Worm (Caenorhabditis elegans) whole organism, young adult: Measurements from ENCODE around the gene H01M10.1.
A peak's percentile ranks its signal among the peaks of the same experiment; 100 is the strongest.

Experiments used
- C06A6.2 ChIP-seq: fragments of 200-800 bp; sonication (Bioruptor generic); conservative IDR thresholded peaks from 2 replicates; pipeline ENCODE4 v1.3.6; 2022; ENCODE audit warnings: missing genetic modification characterization, missing compliant biosample characterization
- F23B12.7 ChIP-seq: sonication (generic microtip); optimal IDR thresholded peaks from 2 replicates; lab custom pipeline; 2017; ENCODE audit warnings: missing genetic modification characterization, mild to moderate bottlenecking, missing compliant biosample characterization, antibody characterized with exemption, moderate library complexity; ENCODE audit not compliant: insufficient read depth
- F39B2.1 ChIP-seq: fragments of 200-800 bp; sonication (Bioruptor generic); IDR thresholded peaks from 2 replicates; pipeline ENCODE4 v1.3.6; 2022; ENCODE audit warnings: missing genetic modification reagents, missing genetic modification characterization, missing compliant biosample characterization
- T07F8.4 ChIP-seq: sonication (generic microtip); optimal IDR thresholded peaks from 2 replicates; lab custom pipeline; 2016; ENCODE audit warnings: mild to moderate bottlenecking, missing genetic modification characterization, moderate library complexity, missing compliant biosample characterization
- T26A5.8 ChIP-seq: sonication (generic microtip); optimal IDR thresholded peaks from 2 replicates; lab custom pipeline; 2016; ENCODE audit warnings: missing genetic modification characterization, missing compliant biosample characterization
- Y53F4B.3 ChIP-seq: fragments of 200-800 bp; sonication (Bioruptor generic); IDR thresholded peaks from 2 replicates; pipeline ENCODE4 v1.3.6; 2022; ENCODE audit warnings: missing genetic modification reagents, missing genetic modification characterization, missing compliant biosample characterization
- Y53G8AR.9 ChIP-seq: fragments of 200-800 bp; sonication (Bioruptor generic); conservative IDR thresholded peaks from 2 replicates; pipeline ENCODE4 v1.3.6; 2022; ENCODE audit warnings: missing genetic modification reagents, missing genetic modification characterization, missing compliant biosample characterization
- Y67H2A.10 ChIP-seq: fragments of 200-800 bp; sonication (Bioruptor generic); conservative IDR thresholded peaks from 2 replicates; pipeline ENCODE4 v1.3.6; 2022; ENCODE audit warnings: missing genetic modification reagents, missing genetic modification characterization, missing compliant biosample characterization
- ZK185.1 ChIP-seq: sonication (generic microtip); optimal IDR thresholded peaks from 2 replicates; lab custom pipeline; 2016; ENCODE audit warnings: mild to moderate bottlenecking, missing genetic modification characterization, missing compliant biosample characterization; ENCODE audit not compliant: poor library complexity, severe bottlenecking
- atf-7 ChIP-seq: sonication (generic microtip); optimal IDR thresholded peaks from 2 replicates; lab custom pipeline; 2017; ENCODE audit warnings: mild to moderate bottlenecking, missing genetic modification characterization, missing compliant biosample characterization
- athp-1 ChIP-seq: sonication (generic microtip); optimal IDR thresholded peaks from 2 replicates; lab custom pipeline; 2017; ENCODE audit warnings: mild to moderate bottlenecking, missing genetic modification characterization, missing compliant biosample characterization
- attf-6 ChIP-seq: fragments of 200-800 bp; sonication (Bioruptor generic); IDR thresholded peaks from 2 replicates; pipeline ENCODE4 v1.3.6; 2022; ENCODE audit warnings: missing genetic modification reagents, missing genetic modification characterization, missing compliant biosample characterization
- bed-1 ChIP-seq: fragments of 200-800 bp; sonication (Bioruptor generic); IDR thresholded peaks from 2 replicates; pipeline ENCODE4 v1.3.6; 2022; ENCODE audit warnings: missing genetic modification reagents, missing genetic modification characterization, missing compliant biosample characterization
- bed-2 ChIP-seq: fragments of 200-800 bp; sonication (Bioruptor generic); IDR thresholded peaks from 2 replicates; pipeline ENCODE4 v1.3.6; 2022; ENCODE audit warnings: missing genetic modification reagents, missing genetic modification characterization, missing compliant biosample characterization
- cebp-2 ChIP-seq: fragments of 200-800 bp; sonication (Bioruptor generic); IDR thresholded peaks from 2 replicates; pipeline ENCODE4 v1.3.6; 2022; ENCODE audit warnings: missing genetic modification characterization, missing compliant biosample characterization
- ceh-27 ChIP-seq: fragments of 200-800 bp; sonication (Bioruptor generic); optimal IDR thresholded peaks from 2 replicates; lab custom pipeline; 2018; ENCODE audit warnings: mild to moderate bottlenecking, missing genetic modification characterization, moderate library complexity, missing compliant biosample characterization
- dox-1 ChIP-seq: fragments of 200-800 bp; sonication (Bioruptor generic); IDR thresholded peaks from 2 replicates; pipeline ENCODE4 v1.3.6; 2022; ENCODE audit warnings: missing genetic modification reagents, missing genetic modification characterization, missing compliant biosample characterization
- dpl-1 ChIP-seq: fragments of 150-350 bp; optimal IDR thresholded peaks from 2 replicates; lab custom pipeline; 2014; ENCODE audit warnings: missing biosample characterization, missing genetic modification reagents, missing genetic modification characterization
- efl-1 ChIP-seq: fragments of 150-350 bp; optimal IDR thresholded peaks from 2 replicates; lab custom pipeline; 2014; ENCODE audit warnings: missing biosample characterization, missing genetic modification reagents, missing genetic modification characterization
- him-1 ChIP-seq: sonication (generic microtip); optimal IDR thresholded peaks from 2 replicates; lab custom pipeline; 2016; ENCODE audit warnings: missing genotype, missing genetic modification reagents, missing genetic modification characterization, missing compliant biosample characterization
- hlh-12 ChIP-seq: sonication (generic microtip); optimal IDR thresholded peaks from 2 replicates; lab custom pipeline; 2016; ENCODE audit warnings: missing genetic modification characterization, missing compliant biosample characterization
- hmg-1.2 ChIP-seq: fragments of 200-800 bp; sonication (Bioruptor generic); IDR thresholded peaks from 2 replicates; pipeline ENCODE4 v1.3.6; 2022; ENCODE audit warnings: missing genetic modification reagents, missing genetic modification characterization, missing compliant biosample characterization
- lag-1 ChIP-seq: fragments of 200-800 bp; sonication (Bioruptor generic); IDR thresholded peaks from 2 replicates; pipeline ENCODE4 v1.3.6; 2022; ENCODE audit warnings: missing genetic modification reagents, missing genetic modification characterization, missing compliant biosample characterization
- lin-35 ChIP-seq, 3 experiments: fragments of 150-350 bp in 2 of 3; sonication (generic microtip) in 1 of 3; optimal IDR thresholded peaks; 2 replicates each; lab custom pipeline; 2014 to 2018; ENCODE audit warnings: missing biosample characterization in 3 of 3, missing genetic modification characterization in 3 of 3, missing genetic modification reagents in 3 of 3
- lin-40 ChIP-seq: sonication (generic microtip); optimal IDR thresholded peaks from 2 replicates; lab custom pipeline; 2016; ENCODE audit warnings: missing genetic modification characterization, mild to moderate bottlenecking, missing compliant biosample characterization, missing genotype, missing genetic modification reagents
- lin-54 ChIP-seq: fragments of 200-800 bp; sonication (Bioruptor generic); optimal IDR thresholded peaks from 2 replicates; lab custom pipeline; 2018; ENCODE audit warnings: mild to moderate bottlenecking, missing genetic modification characterization, missing compliant biosample characterization
- lir-1 ChIP-seq: fragments of 200-800 bp; sonication (Bioruptor generic); conservative IDR thresholded peaks from 2 replicates; pipeline ENCODE4 v1.3.6; 2022; ENCODE audit warnings: missing genetic modification reagents, missing genetic modification characterization, missing compliant biosample characterization
- madf-3 ChIP-seq: fragments of 200-800 bp; sonication (Bioruptor generic); IDR thresholded peaks from 2 replicates; pipeline ENCODE4 v1.3.6; 2022; ENCODE audit warnings: missing genetic modification reagents, missing genetic modification characterization, missing compliant biosample characterization
- madf-6 ChIP-seq: fragments of 200-800 bp; sonication (Bioruptor generic); IDR thresholded peaks from 2 replicates; pipeline ENCODE4 v1.3.6; 2022; ENCODE audit warnings: missing genetic modification reagents, missing genetic modification characterization, missing compliant biosample characterization
- mel-28 ChIP-seq: sonication (generic microtip); optimal IDR thresholded peaks from 2 replicates; lab custom pipeline; 2016; ENCODE audit warnings: borderline replicate concordance, mild to moderate bottlenecking, missing genetic modification characterization, missing compliant biosample characterization
- nhr-120 ChIP-seq: fragments of 200-800 bp; sonication (Bioruptor generic); IDR thresholded peaks from 2 replicates; pipeline ENCODE4 v1.3.6; 2022; ENCODE audit warnings: missing genetic modification characterization, missing compliant biosample characterization
- nhr-90 ChIP-seq: sonication (generic microtip); optimal IDR thresholded peaks from 2 replicates; lab custom pipeline; 2016; ENCODE audit warnings: missing genotype, mild to moderate bottlenecking, missing genetic modification characterization, missing compliant biosample characterization
- repo-1 ChIP-seq: sonication (generic microtip); optimal IDR thresholded peaks from 2 replicates; lab custom pipeline; 2017; ENCODE audit warnings: mild to moderate bottlenecking, missing genetic modification characterization, missing compliant biosample characterization
- sea-2 ChIP-seq: fragments of 200-800 bp; sonication (Bioruptor generic); IDR thresholded peaks from 2 replicates; pipeline ENCODE4 v1.3.6; 2022; ENCODE audit warnings: missing genetic modification characterization, missing compliant biosample characterization
- snpc-4 ChIP-seq, 5 experiments: fragments of 150-350 bp in 1 of 5; sonication (generic microtip) in 4 of 5; optimal IDR thresholded peaks; 2 replicates each; lab custom pipeline; 2014 to 2018; ENCODE audit warnings: missing genetic modification characterization in 5 of 5, missing biosample characterization in 3 of 5, antibody characterized with exemption in 2 of 5, mild to moderate bottlenecking in 2 of 5, missing compliant biosample characterization in 2 of 5, missing genotype in 2 of 5, moderate library complexity in 2 of 5, missing genetic modification reagents in 1 of 5
- sptf-2 ChIP-seq: fragments of 200-800 bp; sonication (Bioruptor generic); optimal IDR thresholded peaks from 2 replicates; lab custom pipeline; 2018; ENCODE audit warnings: mild to moderate bottlenecking, missing genetic modification characterization, missing compliant biosample characterization
- tbp1 ChIP-seq: fragments of 200-800 bp; sonication (Bioruptor generic); optimal IDR thresholded peaks from 2 replicates; lab custom pipeline; 2018; ENCODE audit warnings: mild to moderate bottlenecking, missing genetic modification characterization, missing compliant biosample characterization
- tbx-9 ChIP-seq: sonication (generic microtip); optimal IDR thresholded peaks from 2 replicates; lab custom pipeline; 2016; ENCODE audit warnings: borderline replicate concordance, missing genetic modification characterization, inconsistent platforms, missing compliant biosample characterization
- tlf-1 ChIP-seq: fragments of 200-800 bp; sonication (Bioruptor generic); optimal IDR thresholded peaks from 2 replicates; lab custom pipeline; 2018; ENCODE audit warnings: mild to moderate bottlenecking, missing genetic modification characterization, missing compliant biosample characterization
- unc-130 ChIP-seq: sonication (generic microtip); optimal IDR thresholded peaks from 2 replicates; lab custom pipeline; 2016; ENCODE audit warnings: missing genetic modification reagents, missing genetic modification characterization, missing compliant biosample characterization
- xnd-1 ChIP-seq: sonication (generic microtip); optimal IDR thresholded peaks from 2 replicates; lab custom pipeline; 2016; ENCODE audit warnings: missing genotype, missing genetic modification reagents, missing genetic modification characterization, missing compliant biosample characterization
- zfh-2 ChIP-seq: fragments of 200-800 bp; sonication (Bioruptor generic); conservative IDR thresholded peaks from 2 replicates; pipeline ENCODE4 v1.3.6; 2022; ENCODE audit warnings: missing genetic modification reagents, missing genetic modification characterization, missing compliant biosample characterization
- ztf-18 ChIP-seq: sonication (generic microtip); optimal IDR thresholded peaks from 2 replicates; lab custom pipeline; 2016; ENCODE audit warnings: missing genotype, mild to moderate bottlenecking, missing genetic modification characterization, missing compliant biosample characterization
- ztf-28 ChIP-seq: fragments of 200-800 bp; sonication (Bioruptor generic); IDR thresholded peaks from 2 replicates; pipeline ENCODE4 v1.3.6; 2022; ENCODE audit warnings: missing genetic modification reagents, missing genetic modification characterization, missing compliant biosample characterization
- ztf-3 ChIP-seq: fragments of 200-800 bp; sonication (Bioruptor generic); optimal IDR thresholded peaks from 2 replicates; lab custom pipeline; 2018; ENCODE audit warnings: mild to moderate bottlenecking, missing genetic modification characterization, missing compliant biosample characterization

The H01M10.1 gene

ce11 chrX:2559979-2560378, 20.4 kb downstream of the H01M10.1 start, which contains the start of gene F52H2.5:
F52H2.5 (minus strand) TSS chrX:2560079.
- TF ChIP-seq lir-1, result no peak
- TF ChIP-seq unc-130 (GFP tag; lab: Kevin White, UChicago), result no peak
- TF ChIP-seq Y53F4B.3 (GFP tag; lab: Robert Waterston, UW), result no peak
- TF ChIP-seq nhr-120 (GFP tag; lab: Robert Waterston, UW), result no peak
- TF ChIP-seq madf-3 (GFP tag; lab: Robert Waterston, UW), result no peak
- no peak for TF ChIP-seq hlh-12 (tag; lab: Kevin White, UChicago)
- TF ChIP-seq C06A6.2 (GFP tag; lab: Robert Waterston, UW), result no peak
- no peak for TF ChIP-seq tlf-1
- no peak for TF ChIP-seq tbp1
- no peak for TF ChIP-seq Y67H2A.10 (GFP tag; lab: Robert Waterston, UW)

- no peak for TF ChIP-seq ztf-3 (GFP tag; lab: Kevin White, UChicago)
- TF ChIP-seq ceh-27 (GFP tag; lab: Kevin White, UChicago), result peak; percentile 2
- no peak for TF ChIP-seq hmg-1.2
- TF ChIP-seq snpc-4 (GFP tag; optimal IDR thresholded peaks at IDR 0.05; lab: Kevin White, UChicago), result no peak
- TF ChIP-seq snpc-4 (tag; optimal IDR thresholded peaks at IDR 0.05; lab: Kevin White, UChicago), result no peak
- TF ChIP-seq tbp1, result no peak
- TF ChIP-seq him-1 (tag; lab: Kevin White, UChicago), result no peak
- TF ChIP-seq nhr-90, result no peak
- peak; percentile 60 for TF ChIP-seq lin-40
- peak; percentile 87 for TF ChIP-seq ztf-18 (tag; lab: Kevin White, UChicago)
Observed at ce11 chrX:2559399-2559798, 21.0 kb downstream of the H01M10.1 start.

- TF ChIP-seq dox-1 (peak; percentile 71), atf-7 (tag; lab: Kevin White, UChicago) (peak; percentile 70), efl-1 (GFP tag; lab: Kevin White, UChicago) (no peak), sea-2 (0 out of 2 replicates have a peak, but pooled peaks have one; percentile 57), T26A5.8 (peak; percentile 46), cebp-2 (GFP tag; lab: Robert Waterston, UW) (peak; percentile 76; the same call in 1 of the 2 replicates), dpl-1 (GFP tag; lab: Kevin White, UChicago) (no peak), ztf-28 (GFP tag; lab: Robert Waterston, UW) (no peak), tbx-9 (tag; lab: Kevin White, UChicago) (no peak), mel-28 (tag; lab: Kevin White, UChicago) (no peak), lin-35 (GFP tag; optimal IDR thresholded peaks at IDR 0.05; lab: Kevin White, UChicago) (peak in 1 of 3 experiments; percentile 58), athp-1 (tag; lab: Kevin White, UChicago) (peak; percentile 50), ZK185.1 (peak; percentile 92), Y53F4B.3 (GFP tag; lab: Robert Waterston, UW) (no peak), madf-3 (GFP tag; lab: Robert Waterston, UW) (peak; percentile 85), madf-6 (peak; percentile 46), F39B2.1 (GFP tag; lab: Robert Waterston, UW) (no peak), sptf-2 (no peak), Y53G8AR.9 (GFP tag; lab: Robert Waterston, UW) (no peak), zfh-2 (peak; percentile 49; the same call in 1 of the 2 replicates), bed-2 (GFP tag; lab: Robert Waterston, UW) (0 out of 2 replicates have a peak, but pooled peaks have one; percentile 44), repo-1 (peak; percentile 43), attf-6 (GFP tag; lab: Robert Waterston, UW) (no peak), lin-54 (GFP tag; lab: Kevin White, UChicago) (peak; percentile 51), bed-1 (no peak), T07F8.4 (tag; lab: Kevin White, UChicago) (peak; percentile 73), hlh-12 (tag; lab: Kevin White, UChicago) (peak; percentile 70), xnd-1 (no peak), lag-1 (GFP tag; lab: Robert Waterston, UW) (no peak), F23B12.7 (peak; percentile 8)
Observed at ce11 chrX:2553433-2553860, 26.9 kb downstream of the H01M10.1 start.
